Worm (Caenorhabditis elegans) whole organism, L4/young adult: ENCODE data around the gene bir-1.

Experiments used
- W03F9.2 ChIP-seq: fragments of 150-350 bp; optimal IDR thresholded peaks from 2 replicates; lab custom pipeline; 2014; ENCODE audit warnings: missing biosample characterization, missing genetic modification characterization
- dao-5 ChIP-seq: sonication (generic microtip); optimal IDR thresholded peaks from 2 replicates; lab custom pipeline; 2016; ENCODE audit warnings: missing genotype, missing genetic modification characterization, moderate library complexity, missing compliant biosample characterization
- him-1 ChIP-seq: sonication (generic microtip); optimal IDR thresholded peaks from 2 replicates; lab custom pipeline; 2016; ENCODE audit warnings: missing genotype, missing genetic modification reagents, missing genetic modification characterization, missing compliant biosample characterization

ce11 chrV:11691553-11691952 lies 47.3 kb downstream of the bir-1 start, which contains the start of gene W05E10.1:
- no peak for TF ChIP-seq dao-5
- TF ChIP-seq W03F9.2: no peak
- TF ChIP-seq him-1: no peak
